Worm (Caenorhabditis elegans) whole organism, L4 larva: ENCODE measurements around the gene R53.5.

Experiments used
- D1046.2 ChIP-seq: fragments of 200-800 bp; sonication (Bioruptor generic); IDR thresholded peaks from 2 replicates; pipeline ENCODE4 v1.3.6; 2022; ENCODE audit warnings: missing genetic modification characterization, missing compliant biosample characterization
- T20F7.1 ChIP-seq: fragments of 200-800 bp; sonication (Bioruptor generic); optimal IDR thresholded peaks from 2 replicates; lab custom pipeline; 2018; ENCODE audit warnings: mild to moderate bottlenecking, missing genetic modification characterization, missing compliant biosample characterization
- Y48G9A.11 ChIP-seq: fragments of 200-800 bp; sonication (Bioruptor generic); IDR thresholded peaks from 2 replicates; pipeline ENCODE4 v1.3.6; 2022; ENCODE audit warnings: missing genetic modification reagents, missing genetic modification characterization, missing compliant biosample characterization
- ZK337.2 ChIP-seq: fragments of 200-800 bp; sonication (Bioruptor generic); IDR thresholded peaks from 2 replicates; pipeline ENCODE4 v1.3.6; 2022; ENCODE audit warnings: missing genetic modification reagents, missing genetic modification characterization, missing compliant biosample characterization
- aha-1 ChIP-seq: fragments of 150-350 bp; peaks from one replicate; lab custom pipeline; 2014; ENCODE audit warnings: missing biosample characterization, missing genetic modification characterization
- ama-1 ChIP-seq: fragments of 150-350 bp; optimal IDR thresholded peaks from 2 replicates; lab custom pipeline; 2014; ENCODE audit warnings: inconsistent platforms, mixed read lengths
- ceh-20 ChIP-seq: fragments of 200-800 bp; sonication (Bioruptor generic); IDR thresholded peaks from 2 replicates; pipeline ENCODE4 v1.3.6; 2022; ENCODE audit warnings: missing genetic modification reagents, missing genetic modification characterization, missing compliant biosample characterization
- ceh-32 ChIP-seq: sonication (generic microtip); optimal IDR thresholded peaks from 2 replicates; lab custom pipeline; 2016; ENCODE audit warnings: mild to moderate bottlenecking, missing genetic modification characterization, missing compliant biosample characterization; ENCODE audit not compliant: poor library complexity
- cey-2 ChIP-seq: sonication (generic microtip); optimal IDR thresholded peaks from 3 replicates; lab custom pipeline; 2017; ENCODE audit warnings: missing genetic modification characterization, mild to moderate bottlenecking, missing compliant biosample characterization, antibody characterized with exemption, borderline replicate concordance; ENCODE audit not compliant: insufficient read depth
- daf-16 ChIP-seq, 3 experiments: sonication (generic microtip); optimal IDR thresholded peaks; 2 replicates each; lab custom pipeline; 2016 to 2017; ENCODE audit warnings: missing genetic modification characterization in 3 of 3, missing genetic modification reagents in 3 of 3, mild to moderate bottlenecking in 2 of 3, missing compliant biosample characterization in 2 of 3, missing biosample characterization in 1 of 3, moderate library complexity in 1 of 3
- dmd-6 ChIP-seq: fragments of 200-800 bp; sonication (Bioruptor generic); IDR thresholded peaks from 2 replicates; pipeline ENCODE4 v1.3.6; 2022; ENCODE audit warnings: missing genetic modification reagents, missing genetic modification characterization, missing compliant biosample characterization
- dve-1 ChIP-seq: sonication (generic microtip); optimal IDR thresholded peaks from 2 replicates; lab custom pipeline; 2017; ENCODE audit warnings: antibody characterized with exemption, mild to moderate bottlenecking, missing genetic modification characterization, missing compliant biosample characterization; ENCODE audit not compliant: insufficient read depth
- fos-1 ChIP-seq: fragments of 150-350 bp; optimal IDR thresholded peaks from 2 replicates; lab custom pipeline; 2014; ENCODE audit warnings: missing biosample characterization, missing genetic modification characterization
- hlh-30 ChIP-seq: sonication (generic microtip); optimal IDR thresholded peaks from 2 replicates; lab custom pipeline; 2017; ENCODE audit warnings: antibody characterized with exemption, mild to moderate bottlenecking, missing genetic modification characterization, missing compliant biosample characterization; ENCODE audit not compliant: insufficient read depth
- lim-7 ChIP-seq: fragments of 200-800 bp; sonication (Bioruptor generic); IDR thresholded peaks from 2 replicates; pipeline ENCODE4 v1.3.6; 2022; ENCODE audit warnings: missing genetic modification characterization, missing compliant biosample characterization
- lin-13 ChIP-seq: fragments of 150-350 bp; optimal IDR thresholded peaks from 2 replicates; lab custom pipeline; 2014; ENCODE audit warnings: missing biosample characterization, missing genetic modification reagents, missing genetic modification characterization
- lin-29 ChIP-seq: fragments of 200-800 bp; sonication (Bioruptor generic); IDR thresholded peaks from 2 replicates; pipeline ENCODE4 v1.3.6; 2022; ENCODE audit warnings: missing genetic modification reagents, missing genetic modification characterization, missing compliant biosample characterization
- lin-38 ChIP-seq: fragments of 200-800 bp; sonication (Bioruptor generic); IDR thresholded peaks from 2 replicates; pipeline ENCODE4 v1.3.6; 2022; ENCODE audit warnings: missing genetic modification reagents, missing genetic modification characterization, missing compliant biosample characterization
- lir-3 ChIP-seq: sonication (generic microtip); optimal IDR thresholded peaks from 2 replicates; lab custom pipeline; 2016; ENCODE audit warnings: mild to moderate bottlenecking, missing genetic modification characterization, missing compliant biosample characterization
- lsy-2 ChIP-seq, 2 experiments: fragments of 150-350 bp in 1 of 2; sonication (generic microtip) in 1 of 2; optimal IDR thresholded peaks; 2 replicates each; lab custom pipeline; 2014 to 2017; ENCODE audit warnings: missing biosample characterization in 2 of 2, missing genetic modification characterization in 2 of 2
- mdl-1 ChIP-seq, 2 experiments: fragments of 150-350 bp in 1 of 2; sonication (generic microtip) in 1 of 2; optimal IDR thresholded peaks; 2 replicates each; lab custom pipeline; 2014 to 2017; ENCODE audit warnings: missing biosample characterization in 2 of 2, missing genetic modification characterization in 2 of 2
- mep-1 ChIP-seq: fragments of 150-350 bp; sonication (generic microtip); optimal IDR thresholded peaks from 3 replicates; lab custom pipeline; 2014; ENCODE audit warnings: missing biosample characterization, missing genetic modification characterization
- mxl-2 ChIP-seq: fragments of 200-800 bp; sonication (Bioruptor generic); conservative IDR thresholded peaks from 2 replicates; pipeline ENCODE4 v1.3.6; 2022; ENCODE audit warnings: missing genetic modification reagents, missing genetic modification characterization, missing compliant biosample characterization
- mxl-3 ChIP-seq: fragments of 200-800 bp; sonication (Bioruptor generic); optimal IDR thresholded peaks from 2 replicates; lab custom pipeline; 2018; ENCODE audit warnings: mild to moderate bottlenecking, missing genetic modification characterization, missing compliant biosample characterization
- nhr-11 ChIP-seq: fragments of 150-350 bp; optimal IDR thresholded peaks from 2 replicates; lab custom pipeline; 2014; ENCODE audit warnings: missing biosample characterization, missing genetic modification characterization
- nhr-28 ChIP-seq: fragments of 150-350 bp; optimal IDR thresholded peaks from 2 replicates; lab custom pipeline; 2014; ENCODE audit warnings: missing biosample characterization, missing genetic modification characterization
- nhr-77 ChIP-seq: fragments of 150-350 bp; optimal IDR thresholded peaks from 2 replicates; lab custom pipeline; 2014; ENCODE audit warnings: missing biosample characterization, missing genetic modification characterization
- php-3 ChIP-seq: fragments of 200-800 bp; sonication (Bioruptor generic); IDR thresholded peaks from 2 replicates; pipeline ENCODE4 v1.3.6; 2022; ENCODE audit warnings: missing genetic modification reagents, missing genetic modification characterization, missing compliant biosample characterization
- pqm-1 ChIP-seq: sonication (generic microtip); optimal IDR thresholded peaks from 2 replicates; lab custom pipeline; 2017; ENCODE audit warnings: missing biosample characterization, missing genetic modification characterization
- set-16 ChIP-seq: fragments of 200-800 bp; sonication (Bioruptor generic); IDR thresholded peaks from 2 replicates; pipeline ENCODE4 v1.3.6; 2022; ENCODE audit warnings: missing genetic modification reagents, missing genetic modification characterization, missing compliant biosample characterization
- skn-1 ChIP-seq: fragments of 150-350 bp; optimal IDR thresholded peaks from 2 replicates; lab custom pipeline; 2014; ENCODE audit warnings: missing biosample characterization, missing genetic modification characterization
- tag-97 ChIP-seq: fragments of 200-800 bp; sonication (Bioruptor generic); IDR thresholded peaks from 2 replicates; pipeline ENCODE4 v1.3.6; 2022; ENCODE audit warnings: missing genetic modification characterization, missing compliant biosample characterization
- tra-1 ChIP-seq: fragments of 200-800 bp; sonication (Bioruptor generic); IDR thresholded peaks from 2 replicates; pipeline ENCODE4 v1.3.6; 2022; ENCODE audit warnings: missing genetic modification reagents, missing genetic modification characterization, missing compliant biosample characterization
- unc-62 ChIP-seq, 3 experiments: fragments of 150-350 bp in 1 of 3; sonication (generic microtip); optimal IDR thresholded peaks in 2 of 3; peaks in 1 of 3; 1 replicate in 1 of 3; 2 replicates in 2 of 3; lab custom pipeline; 2014 to 2017; ENCODE audit warnings: missing biosample characterization in 3 of 3, missing genetic modification characterization in 3 of 3, missing genetic modification reagents in 3 of 3, missing genotype in 1 of 3
- ztf-11 ChIP-seq: fragments of 150-350 bp; optimal IDR thresholded peaks from 2 replicates; lab custom pipeline; 2014; ENCODE audit warnings: missing biosample characterization, missing genetic modification characterization

Gene R53.5

ce11 chrII:9970438-9971092, at the start of gene R53.5:
Gene R53.5 (minus strand): TSS chrII:9970488.
- TF ChIP-seq ztf-11 (tag; lab: Kevin White, UChicago), result no peak
- peak in 1 of 2 experiments; percentile 59 for TF ChIP-seq daf-16 (GFP tag; optimal IDR thresholded peaks at IDR 0.05; lab: Kevin White, UChicago)
- TF ChIP-seq daf-16 (tag; optimal IDR thresholded peaks at IDR 0.05; lab: Kevin White, UChicago), result peak; percentile 91
- no peak for TF ChIP-seq lin-29 (GFP tag; lab: Robert Waterston, UW)
- no peak for TF ChIP-seq fos-1 (tag; lab: Kevin White, UChicago)
- peak; percentile 22 for TF ChIP-seq nhr-77
- TF ChIP-seq dve-1 (tag; lab: Kevin White, UChicago), result peak; percentile 25
- TF ChIP-seq ama-1 (lab: Kevin White, UChicago), result no peak
- TF ChIP-seq mxl-2 (GFP tag; lab: Robert Waterston, UW), result no peak
- no peak for TF ChIP-seq mep-1
- no peak for TF ChIP-seq set-16
- TF ChIP-seq nhr-11 (tag; lab: Kevin White, UChicago), result no peak
- TF ChIP-seq unc-62 (GFP tag; optimal IDR thresholded peaks at IDR 0.05 in 1 of 2; lab: Kevin White, UChicago), result peak in 1 of 2 experiments; percentile 22
- TF ChIP-seq unc-62 (tag; optimal IDR thresholded peaks at IDR 0.05; lab: Kevin White, UChicago), result no peak
- peak; percentile 41 for TF ChIP-seq nhr-28 (tag; lab: Kevin White, UChicago)
- TF ChIP-seq lsy-2 (tag; optimal IDR thresholded peaks at IDR 0.05; lab: Kevin White, UChicago), result peak in 1 of 2 experiments; percentile 41
- TF ChIP-seq ZK337.2 (GFP tag; lab: Robert Waterston, UW), result no peak
- TF ChIP-seq T20F7.1, result peak; percentile 39
- peak; percentile 3 for TF ChIP-seq pqm-1 (tag; lab: Kevin White, UChicago)
- TF ChIP-seq mdl-1 (tag; optimal IDR thresholded peaks at IDR 0.05; lab: Kevin White, UChicago), result no peak
- 0 out of 2 replicates have a peak, but pooled peaks have one; percentile 14 for TF ChIP-seq lin-38 (GFP tag; lab: Robert Waterston, UW)
- no peak for TF ChIP-seq tra-1
- TF ChIP-seq D1046.2 (GFP tag; lab: Robert Waterston, UW), result no peak
- no peak for TF ChIP-seq tag-97
- no peak for TF ChIP-seq aha-1

- TF ChIP-seq tra-1 (peak; percentile 52; the same call in 1 of the 2 replicates), ceh-32 (tag; lab: Kevin White, UChicago) (no peak), dve-1 (tag; lab: Kevin White, UChicago) (peak; percentile 18), lin-13 (GFP tag; lab: Kevin White, UChicago) (no peak), Y48G9A.11 (GFP tag; lab: Robert Waterston, UW) (no peak), hlh-30 (tag; lab: Kevin White, UChicago) (peak; percentile 85), cey-2 (peak; percentile 54), mdl-1 (tag; optimal IDR thresholded peaks at IDR 0.05; lab: Kevin White, UChicago) (peak in 1 of 2 experiments; percentile 7), nhr-28 (tag; lab: Kevin White, UChicago) (peak; percentile 72), dmd-6 (GFP tag; lab: Robert Waterston, UW) (peak; percentile 62), php-3 (no peak), skn-1 (no peak), ceh-20 (GFP tag; lab: Robert Waterston, UW) (peak; percentile 56; the same call in 1 of the 2 replicates)
- TF ChIP-seq, all 104 proteins: peak for 8
These were observed 49.4 kb upstream of the R53.5 start for ce11 chrII:10019669-10020068.

- peak in 1 of 2 experiments; percentile 71 for TF ChIP-seq unc-62 (GFP tag; optimal IDR thresholded peaks at IDR 0.05 in 1 of 2; lab: Kevin White, UChicago)
- no peak for TF ChIP-seq unc-62 (tag; optimal IDR thresholded peaks at IDR 0.05; lab: Kevin White, UChicago)
- TF ChIP-seq hlh-30 (tag; lab: Kevin White, UChicago), result peak; percentile 20
- TF ChIP-seq tra-1, result 0 out of 2 replicates have a peak, but pooled peaks have one; percentile 25
- no peak for TF ChIP-seq lim-7 (GFP tag; lab: Robert Waterston, UW)
- TF ChIP-seq lir-3 (tag; lab: Kevin White, UChicago), result no peak
- peak; percentile 15 for TF ChIP-seq mxl-3
- peak; percentile 54 for TF ChIP-seq aha-1
- TF ChIP-seq dmd-6 (GFP tag; lab: Robert Waterston, UW), result peak; percentile 24; the same call in 1 of the 2 replicates
These were observed 47.2 kb upstream of the R53.5 start for ce11 chrII:10017528-10017927.
